Fruit fly (Drosophila melanogaster) whole organism, embryonic: Measurements from ENCODE around the gene CG46310.

Experiments
- BtbVII ChIP-seq: fragments of 200-800 bp; sonication (Bioruptor generic); optimal IDR thresholded peaks from 3 replicates; lab custom pipeline; 2017; ENCODE audit warnings: missing biosample characterization, mild to moderate bottlenecking, missing genetic modification characterization
- CG10543 ChIP-seq: fragments of 200-800 bp; sonication (Bioruptor generic); optimal IDR thresholded peaks from 3 replicates; lab custom pipeline; 2017; ENCODE audit warnings: missing biosample characterization, mild to moderate bottlenecking, missing genetic modification characterization, moderate library complexity
- CG12236 ChIP-seq: fragments of 200-800 bp; sonication (Bioruptor generic); optimal IDR thresholded peaks from 2 replicates; lab custom pipeline; 2016; ENCODE audit warnings: missing biosample characterization, missing genetic modification characterization
- CG15514 ChIP-seq: fragments of 200-800 bp; sonication (Bioruptor generic); optimal IDR thresholded peaks from 3 replicates; lab custom pipeline; 2017; ENCODE audit warnings: missing biosample characterization, missing genetic modification characterization, mild to moderate bottlenecking, moderate library complexity, missing genetic modification reagents
- CG16779 ChIP-seq: fragments of 200-800 bp; sonication (Bioruptor generic); IDR thresholded peaks from 2 replicates; pipeline ENCODE4 v1.3.6; 2022; ENCODE audit warnings: missing biosample characterization, missing genetic modification characterization
- CG16863 ChIP-seq: fragments of 200-800 bp; sonication (Bioruptor generic); optimal IDR thresholded peaks from 3 replicates; lab custom pipeline; 2016; ENCODE audit warnings: missing biosample characterization, missing genetic modification characterization
- CG17912 ChIP-seq: fragments of 200-800 bp; sonication (Bioruptor generic); optimal IDR thresholded peaks from 2 replicates; lab custom pipeline; 2018; ENCODE audit warnings: missing biosample characterization, mild to moderate bottlenecking, missing genetic modification characterization
- CG2678 ChIP-seq: fragments of 200-800 bp; sonication (Bioruptor generic); optimal IDR thresholded peaks from 3 replicates; lab custom pipeline; 2019; ENCODE audit warnings: missing biosample characterization, mild to moderate bottlenecking, missing genetic modification characterization, moderate library complexity
- CG3065 ChIP-seq: fragments of 200-800 bp; sonication (Bioruptor generic); optimal IDR thresholded peaks from 2 replicates; lab custom pipeline; 2016; ENCODE audit warnings: missing biosample characterization, missing genetic modification characterization
- CG32532 ChIP-seq: fragments of 200-800 bp; sonication (Bioruptor generic); IDR thresholded peaks from 2 replicates; pipeline ENCODE4 v1.3.6; 2022; ENCODE audit warnings: missing biosample characterization, missing genetic modification characterization
- CG3281 ChIP-seq: fragments of 200-800 bp; sonication (Bioruptor generic); optimal IDR thresholded peaks from 3 replicates; lab custom pipeline; 2017; ENCODE audit warnings: missing biosample characterization, mild to moderate bottlenecking, missing genetic modification characterization
- CG42726 ChIP-seq: fragments of 200-800 bp; sonication (Bioruptor generic); IDR thresholded peaks from 2 replicates; pipeline ENCODE4 v1.3.6; 2022; ENCODE audit warnings: missing biosample characterization, missing genetic modification characterization; ENCODE audit not compliant: partially characterized antibody
- CG4820 ChIP-seq: fragments of 200-800 bp; sonication (Bioruptor generic); optimal IDR thresholded peaks from 3 replicates; lab custom pipeline; 2016; ENCODE audit warnings: missing biosample characterization, missing genetic modification characterization
- CG6272 ChIP-seq: fragments of 200-800 bp; sonication (Bioruptor generic); IDR thresholded peaks from 2 replicates; pipeline ENCODE4 v1.3.6; 2022; ENCODE audit warnings: missing biosample characterization, missing genetic modification characterization
- CG6689 ChIP-seq: fragments of 200-800 bp; sonication (Bioruptor generic); IDR thresholded peaks from 2 replicates; pipeline ENCODE4 v1.3.6; 2022; ENCODE audit warnings: missing biosample characterization, missing genetic modification characterization
- CG6854 ChIP-seq: fragments of 200-800 bp; sonication (Bioruptor generic); optimal IDR thresholded peaks from 3 replicates; lab custom pipeline; 2017; ENCODE audit warnings: missing biosample characterization, mild to moderate bottlenecking, missing genetic modification characterization
- CG7839 ChIP-seq: fragments of 200-800 bp; sonication (Bioruptor generic); optimal IDR thresholded peaks from 3 replicates; lab custom pipeline; 2018; ENCODE audit warnings: missing biosample characterization, mild to moderate bottlenecking, missing genetic modification characterization, moderate library complexity
- CG9817 ChIP-seq: fragments of 200-800 bp; sonication (Bioruptor generic); optimal IDR thresholded peaks from 2 replicates; lab custom pipeline; 2018; ENCODE audit warnings: missing biosample characterization, mild to moderate bottlenecking, missing genetic modification characterization, moderate library complexity
- CTCF ChIP-seq: fragments of 200-800 bp; sonication (Bioruptor generic); optimal IDR thresholded peaks from 2 replicates; lab custom pipeline; 2017; ENCODE audit warnings: missing biosample characterization, mild to moderate bottlenecking, missing genetic modification characterization, moderate library complexity
- CrebB ChIP-seq: fragments of 200-800 bp; sonication (Bioruptor generic); optimal IDR thresholded peaks from 3 replicates; lab custom pipeline; 2018; ENCODE audit warnings: missing biosample characterization, mild to moderate bottlenecking, missing genetic modification characterization
- D ChIP-seq, 2 experiments: fragments of 200-800 bp in 1 of 2; fragments of >200 bp in 1 of 2; sonication (Bioruptor generic) in 1 of 2; optimal IDR thresholded peaks; 2 replicates in 1 of 2; 3 replicates in 1 of 2; lab custom pipeline; 2017; ENCODE audit warnings: mild to moderate bottlenecking in 1 of 2, missing biosample characterization in 1 of 2, missing genetic modification characterization in 1 of 2, missing genetic modification reagents in 1 of 2
- Dek ChIP-seq: fragments of 200-800 bp; sonication (Bioruptor generic); optimal IDR thresholded peaks from 3 replicates; lab custom pipeline; 2019; ENCODE audit warnings: missing biosample characterization, mild to moderate bottlenecking, missing genetic modification characterization, moderate library complexity
- Dll ChIP-seq: fragments of 200-800 bp; sonication (Bioruptor generic); IDR thresholded peaks from 4 replicates; pipeline ENCODE4 v1.3.6; 2022; ENCODE audit warnings: missing biosample characterization, missing genetic modification characterization; ENCODE audit not compliant: partially characterized antibody
- E2f2 ChIP-seq: fragments of 200-800 bp; sonication (Bioruptor generic); IDR thresholded peaks from 2 replicates; pipeline ENCODE4 v1.3.6; 2022; ENCODE audit warnings: missing biosample characterization, missing genetic modification characterization
- Fer3 ChIP-seq: fragments of 200-800 bp; sonication (Bioruptor generic); optimal IDR thresholded peaks from 2 replicates; lab custom pipeline; 2018; ENCODE audit warnings: missing biosample characterization, mild to moderate bottlenecking, missing genetic modification characterization, moderate library complexity
- Gug ChIP-seq: fragments of 200-800 bp; sonication (Bioruptor generic); IDR thresholded peaks from 4 replicates; pipeline ENCODE4 v1.3.6; 2022; ENCODE audit warnings: missing biosample characterization, missing genetic modification characterization
- Hr3 ChIP-seq: fragments of 200-800 bp; sonication (Bioruptor generic); optimal IDR thresholded peaks from 3 replicates; lab custom pipeline; 2016; ENCODE audit warnings: missing biosample characterization, missing genetic modification characterization
- Kr ChIP-seq: fragments of 200-800 bp; sonication (Bioruptor generic); optimal IDR thresholded peaks from 2 replicates; lab custom pipeline; 2017; ENCODE audit warnings: missing biosample characterization, mild to moderate bottlenecking, missing genetic modification characterization
- MESR4 ChIP-seq: fragments of 200-800 bp; sonication (Bioruptor generic); optimal IDR thresholded peaks from 2 replicates; lab custom pipeline; 2018; ENCODE audit warnings: missing biosample characterization, mild to moderate bottlenecking, missing genetic modification characterization, moderate library complexity
- Side ChIP-seq: fragments of 200-800 bp; sonication (Bioruptor generic); optimal IDR thresholded peaks from 2 replicates; lab custom pipeline; 2016; ENCODE audit warnings: missing biosample characterization, missing genetic modification characterization
- TFAM ChIP-seq: fragments of 200-800 bp; sonication (Bioruptor generic); optimal IDR thresholded peaks from 2 replicates; lab custom pipeline; 2017; ENCODE audit warnings: missing biosample characterization, missing genetic modification characterization, inconsistent platforms
- az2 ChIP-seq: fragments of 200-800 bp; sonication (Bioruptor generic); optimal IDR thresholded peaks from 3 replicates; lab custom pipeline; 2016; ENCODE audit warnings: missing biosample characterization, missing genetic modification characterization
- bcd ChIP-seq: fragments of 200-800 bp; sonication (Bioruptor generic); optimal IDR thresholded peaks from 2 replicates; lab custom pipeline; 2017; ENCODE audit warnings: missing biosample characterization, mild to moderate bottlenecking, missing genetic modification characterization
- bowl ChIP-seq: fragments of 200-800 bp; sonication (Bioruptor generic); IDR thresholded peaks from 2 replicates; pipeline ENCODE4 v1.3.6; 2022; ENCODE audit warnings: missing biosample characterization, missing genetic modification characterization
- ci ChIP-seq: fragments of 200-800 bp; sonication (Bioruptor generic); IDR thresholded peaks from 3 replicates; pipeline ENCODE4 v1.3.6; 2022; ENCODE audit warnings: missing biosample characterization, missing genetic modification characterization
- dan ChIP-seq: fragments of 200-800 bp; sonication (Bioruptor generic); IDR thresholded peaks from 2 replicates; pipeline ENCODE4 v1.3.6; 2022; ENCODE audit warnings: missing biosample characterization, missing genetic modification characterization
- ems ChIP-seq: fragments of 200-800 bp; sonication (Bioruptor generic); optimal IDR thresholded peaks from 3 replicates; lab custom pipeline; 2016; ENCODE audit warnings: missing biosample characterization, missing genetic modification characterization
- eve ChIP-seq, 2 experiments: fragments of >200 bp; optimal IDR thresholded peaks; 2 replicates each; lab custom pipeline; 2017; ENCODE audit warnings: missing biosample characterization in 2 of 2, missing genetic modification characterization in 2 of 2
- fd3F ChIP-seq: fragments of 200-800 bp; sonication (Bioruptor generic); optimal IDR thresholded peaks from 2 replicates; lab custom pipeline; 2018; ENCODE audit warnings: missing biosample characterization, mild to moderate bottlenecking, missing genetic modification characterization, moderate library complexity
- grau ChIP-seq: fragments of 200-800 bp; optimal IDR thresholded peaks from 3 replicates; lab custom pipeline; 2019; ENCODE audit warnings: missing biosample characterization, mild to moderate bottlenecking, missing genetic modification characterization, moderate library complexity
- lab ChIP-seq: fragments of 200-800 bp; sonication (Bioruptor generic); optimal IDR thresholded peaks from 3 replicates; lab custom pipeline; 2017; ENCODE audit warnings: missing biosample characterization, missing genetic modification characterization, mild to moderate bottlenecking, moderate library complexity, missing genetic modification reagents
- lov ChIP-seq, 2 experiments: fragments of 200-800 bp in 1 of 2; fragments of >200 bp in 1 of 2; sonication (Bioruptor generic) in 1 of 2; IDR thresholded peaks in 1 of 2; optimal IDR thresholded peaks in 1 of 2; 2 replicates in 1 of 2; 3 replicates in 1 of 2; pipeline versions ENCODE4 v1.3.6 to Lab custom; 2017 to 2022; ENCODE audit warnings: missing biosample characterization in 1 of 2, missing genetic modification characterization in 1 of 2
- shn ChIP-seq: fragments of 200-800 bp; sonication (Bioruptor generic); optimal IDR thresholded peaks from 3 replicates; lab custom pipeline; 2016; ENCODE audit warnings: missing biosample characterization, missing genetic modification characterization
- ssp ChIP-seq: fragments of 200-800 bp; sonication (Bioruptor generic); IDR thresholded peaks from 2 replicates; pipeline ENCODE4 v1.3.6; 2022; ENCODE audit warnings: missing biosample characterization, missing genetic modification characterization
- stc ChIP-seq: fragments of 200-800 bp; sonication (Bioruptor generic); IDR thresholded peaks from 2 replicates; pipeline ENCODE4 v1.3.6; 2022; ENCODE audit warnings: missing biosample characterization, missing genetic modification characterization
- tgo ChIP-seq: fragments of 200-800 bp; sonication (Bioruptor generic); IDR thresholded peaks from 3 replicates; pipeline ENCODE4 v1.3.6; 2022; ENCODE audit warnings: missing biosample characterization, missing genetic modification characterization
- vnd ChIP-seq: fragments of 200-800 bp; sonication (Bioruptor generic); IDR thresholded peaks from 3 replicates; pipeline ENCODE4 v1.3.6; 2022; ENCODE audit warnings: missing biosample characterization, missing genetic modification characterization; ENCODE audit not compliant: partially characterized antibody
- wdn ChIP-seq: fragments of 200-800 bp; sonication (Bioruptor generic); IDR thresholded peaks from 2 replicates; pipeline ENCODE4 v1.3.6; 2022; ENCODE audit warnings: missing biosample characterization, missing genetic modification characterization
- wor ChIP-seq: fragments of 200-800 bp; sonication (Bioruptor generic); IDR thresholded peaks from 2 replicates; pipeline ENCODE4 v1.3.6; 2022; ENCODE audit warnings: missing biosample characterization, missing genetic modification characterization
- yki ChIP-seq: fragments of >200 bp; optimal IDR thresholded peaks from 3 replicates; lab custom pipeline; 2018

CG46310 gene

DNA sequence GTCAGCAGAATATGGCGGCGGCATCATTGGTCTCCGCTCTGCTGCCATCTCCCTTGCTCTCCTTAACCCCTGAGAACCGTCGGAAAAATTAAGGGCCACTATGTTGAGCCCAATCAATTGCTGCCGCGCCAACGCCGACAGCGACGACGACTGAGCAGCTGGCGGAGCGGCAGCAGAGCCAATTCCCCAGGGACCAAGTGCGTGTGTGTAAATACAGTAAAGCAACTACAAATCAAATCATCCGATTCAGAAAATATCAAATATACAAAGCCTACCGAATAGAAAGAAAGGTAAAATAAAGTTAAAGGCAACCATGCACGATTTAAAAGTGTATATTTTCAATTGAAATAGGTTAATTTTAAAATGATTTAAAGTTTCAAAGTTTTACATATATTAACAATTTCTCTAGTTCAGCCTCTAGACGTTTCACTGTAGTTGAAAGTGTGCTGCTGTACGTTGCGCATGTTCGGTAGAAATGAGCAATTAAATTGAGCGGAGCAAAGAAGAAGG lies 38.1 kb downstream of the CG46310 start (continued):
- TF ChIP-seq CG17912 (GFP tag; lab: Kevin White, UChicago) (no peak), Fer3 (peak; percentile 55), CG42726 (GFP tag; lab: Robert Waterston, UW) (no peak), bowl (GFP tag; lab: Robert Waterston, UW) (no peak), CG10543 (peak; percentile 43), Gug (GFP tag; lab: Robert Waterston, UW) (no peak), dan (0 out of 2 replicates have a peak, but pooled peaks have one; percentile 15), yki (lab: Kevin White, UChicago) (no peak), CG3281 (GFP tag; lab: Kevin White, UChicago) (peak; percentile 74), CG6854 (GFP tag; lab: Kevin White, UChicago) (peak; percentile 41), Side (GFP tag; lab: Kevin White, UChicago) (peak; percentile 54), CG9817 (peak; percentile 56), Kr (no peak), CrebB (tag; lab: Kevin White, UChicago) (peak; percentile 27), E2f2 (GFP tag; lab: Robert Waterston, UW) (peak; percentile 41; the same call in 1 of the 2 replicates), bcd (GFP tag; lab: Kevin White, UChicago) (peak; percentile 47), wor (GFP tag; lab: Robert Waterston, UW) (no peak), BtbVII (GFP tag; lab: Kevin White, UChicago) (peak; percentile 50), ems (GFP tag; lab: Kevin White, UChicago) (no peak), grau (tag; lab: Kevin White, UChicago) (peak; percentile 96), vnd (GFP tag; lab: Robert Waterston, UW) (no peak), lab (peak; percentile 85), CG16779 (GFP tag; lab: Robert Waterston, UW) (no peak), CG15514 (GFP tag; lab: Kevin White, UChicago) (peak; percentile 43), CTCF (GFP tag; lab: Kevin White, UChicago) (no peak), tgo (GFP tag; lab: Robert Waterston, UW) (peak; percentile 61), Dll (GFP tag; lab: Robert Waterston, UW) (no peak), CG3065 (GFP tag; lab: Kevin White, UChicago) (no peak), ci (GFP tag; lab: Robert Waterston, UW) (no peak), Hr3 (GFP tag; lab: Kevin White, UChicago) (peak; percentile 2), eve (GFP tag; optimal IDR thresholded peaks at IDR 0.05; lab: Kevin White, UChicago) (no peak), CG6689 (GFP tag; lab: Robert Waterston, UW) (no peak), shn (peak; percentile 11), CG32532 (GFP tag; lab: Robert Waterston, UW) (peak; percentile 58; the same call in 1 of the 2 replicates), CG7839 (tag; lab: Kevin White, UChicago) (peak; percentile 68), stc (no peak), az2 (GFP tag; lab: Kevin White, UChicago) (peak; percentile 22), lov (optimal IDR thresholded peaks at IDR 0.05; lab: Kevin White, UChicago) (no peak), lov (GFP tag; IDR thresholded peaks at IDR 0.05; lab: Robert Waterston, UW) (no peak), ssp (GFP tag; lab: Robert Waterston, UW) (0 out of 2 replicates have a peak, but pooled peaks have one; percentile 30), CG12236 (no peak), CG16863 (GFP tag; lab: Kevin White, UChicago) (no peak), fd3F (peak; percentile 2), TFAM (GFP tag; lab: Kevin White, UChicago) (no peak), wdn (GFP tag; lab: Robert Waterston, UW) (0 out of 2 replicates have a peak, but pooled peaks have one; percentile 16), CG2678 (peak; percentile 81), MESR4 (no peak), D (optimal IDR thresholded peaks at IDR 0.05; lab: Kevin White, UChicago) (no peak), D (GFP tag; optimal IDR thresholded peaks at IDR 0.05; lab: Kevin White, UChicago) (peak; percentile 57), CG6272 (no peak), CG4820 (GFP tag; lab: Kevin White, UChicago) (peak; percentile 27), Dek (tag; lab: Kevin White, UChicago) (peak; percentile 47)
